Worm (Caenorhabditis elegans) whole organism, L4 larva: ENCODE data around the gene srx-64.

Source experiments
- attf-4 ChIP-seq: sonication (generic microtip); optimal IDR thresholded peaks from 3 replicates; lab custom pipeline; 2017; ENCODE audit warnings: missing biosample characterization, missing genetic modification characterization
- ceh-82 ChIP-seq: sonication (generic microtip); optimal IDR thresholded peaks from 2 replicates; lab custom pipeline; 2017; ENCODE audit warnings: missing biosample characterization, missing genetic modification characterization
- hif-1 ChIP-seq, 2 experiments: sonication (generic microtip); optimal IDR thresholded peaks; 2 replicates each; lab custom pipeline; 2016 to 2017; ENCODE audit warnings: missing compliant biosample characterization in 2 of 2, missing genetic modification characterization in 2 of 2, missing genetic modification reagents in 2 of 2, missing genotype in 2 of 2, mild to moderate bottlenecking in 1 of 2
- hmg-1.1 ChIP-seq: fragments of 200-800 bp; sonication (Bioruptor generic); IDR thresholded peaks from 2 replicates; pipeline ENCODE4 v1.3.6; 2022; ENCODE audit warnings: missing genetic modification reagents, missing genetic modification characterization, missing compliant biosample characterization

- no peak for TF ChIP-seq attf-4 (tag; lab: Kevin White, UChicago)
- no peak for TF ChIP-seq hif-1 (tag; optimal IDR thresholded peaks at IDR 0.05; lab: Kevin White, UChicago)
- no peak for TF ChIP-seq ceh-82 (tag; lab: Kevin White, UChicago)
- no peak for TF ChIP-seq hmg-1.1 (GFP tag; lab: Robert Waterston, UW)
These were observed 28.4 kb downstream of the srx-64 start, which contains the start of gene cyp-34A5 for ce11 chrV:3957608-3958007.
